Fruit fly (Drosophila melanogaster) whole organism, embryonic: ENCODE results near the gene snk.

Experiments
- B-H2 ChIP-seq: fragments of 200-800 bp; sonication (Bioruptor generic); optimal IDR thresholded peaks from 2 replicates; lab custom pipeline; 2018; ENCODE audit warnings: missing biosample characterization, mild to moderate bottlenecking, missing genetic modification characterization
- CG10209 ChIP-seq: fragments of 200-800 bp; sonication (Bioruptor generic); optimal IDR thresholded peaks from 3 replicates; lab custom pipeline; 2017; ENCODE audit warnings: missing biosample characterization, mild to moderate bottlenecking, missing genetic modification characterization, missing genetic modification reagents
- CG10431 ChIP-seq: fragments of 200-800 bp; sonication (Bioruptor generic); optimal IDR thresholded peaks from 3 replicates; lab custom pipeline; 2018; ENCODE audit warnings: missing biosample characterization, mild to moderate bottlenecking, missing genetic modification characterization
- CG11085 ChIP-seq: fragments of 200-800 bp; sonication (Bioruptor generic); IDR thresholded peaks from 2 replicates; pipeline ENCODE4 v1.3.6; 2022; ENCODE audit warnings: missing biosample characterization, missing genetic modification characterization
- CG11398 ChIP-seq: fragments of 200-800 bp; sonication (Bioruptor generic); optimal IDR thresholded peaks from 2 replicates; lab custom pipeline; 2016; ENCODE audit warnings: missing biosample characterization, missing genetic modification characterization
- CG11696 ChIP-seq: fragments of 200-800 bp; sonication (Bioruptor generic); IDR thresholded peaks from 2 replicates; pipeline ENCODE4 v1.3.6; 2022; ENCODE audit warnings: missing biosample characterization, missing genetic modification characterization
- CG13123 ChIP-seq: fragments of 200-800 bp; sonication (Bioruptor generic); optimal IDR thresholded peaks from 2 replicates; lab custom pipeline; 2016; ENCODE audit warnings: missing biosample characterization, missing genetic modification characterization
- CG13624 ChIP-seq: fragments of 200-800 bp; sonication (Bioruptor generic); optimal IDR thresholded peaks from 2 replicates; lab custom pipeline; 2016; ENCODE audit warnings: missing biosample characterization, missing genetic modification characterization
- CG15073 ChIP-seq: fragments of 200-800 bp; sonication (Bioruptor generic); optimal IDR thresholded peaks from 2 replicates; lab custom pipeline; 2016; ENCODE audit warnings: missing biosample characterization, missing genetic modification characterization
- CG15514 ChIP-seq: fragments of 200-800 bp; sonication (Bioruptor generic); optimal IDR thresholded peaks from 3 replicates; lab custom pipeline; 2017; ENCODE audit warnings: missing biosample characterization, missing genetic modification characterization, mild to moderate bottlenecking, moderate library complexity, missing genetic modification reagents
- CG18619 ChIP-seq: fragments of 200-800 bp; sonication (Bioruptor generic); optimal IDR thresholded peaks from 3 replicates; lab custom pipeline; 2017; ENCODE audit warnings: missing biosample characterization, mild to moderate bottlenecking, missing genetic modification characterization
- CG31388 ChIP-seq: fragments of 200-800 bp; sonication (Bioruptor generic); optimal IDR thresholded peaks from 2 replicates; lab custom pipeline; 2016; ENCODE audit warnings: missing biosample characterization, missing genetic modification characterization
- CG33557 ChIP-seq: fragments of 200-800 bp; sonication (Bioruptor generic); optimal IDR thresholded peaks from 2 replicates; lab custom pipeline; 2019; ENCODE audit warnings: missing biosample characterization, mild to moderate bottlenecking, missing genetic modification characterization, moderate library complexity
- CG4360 ChIP-seq: fragments of 200-800 bp; sonication (Bioruptor generic); IDR thresholded peaks from 2 replicates; pipeline ENCODE4 v1.3.6; 2022; ENCODE audit warnings: missing biosample characterization, missing genetic modification characterization
- CG43689 ChIP-seq: fragments of 200-800 bp; sonication (Bioruptor generic); IDR thresholded peaks from 2 replicates; pipeline ENCODE4 v1.3.6; 2022; ENCODE audit warnings: missing biosample characterization, missing genetic modification characterization
- CG4617 ChIP-seq: fragments of 200-800 bp; sonication (Bioruptor generic); optimal IDR thresholded peaks from 3 replicates; lab custom pipeline; 2016; ENCODE audit warnings: missing biosample characterization, missing genetic modification characterization, borderline replicate concordance
- CG4707 ChIP-seq: fragments of 200-800 bp; sonication (Bioruptor generic); optimal IDR thresholded peaks from 2 replicates; lab custom pipeline; 2018; ENCODE audit warnings: missing biosample characterization, mild to moderate bottlenecking, missing genetic modification characterization, moderate library complexity
- CG8388 ChIP-seq: fragments of 200-800 bp; sonication (Bioruptor generic); optimal IDR thresholded peaks from 2 replicates; lab custom pipeline; 2019; ENCODE audit warnings: missing biosample characterization, mild to moderate bottlenecking, missing genetic modification characterization, moderate library complexity
- CG8924 ChIP-seq: fragments of 200-800 bp; optimal IDR thresholded peaks from 3 replicates; lab custom pipeline; 2019; ENCODE audit warnings: missing biosample characterization, mild to moderate bottlenecking, missing genetic modification characterization, moderate library complexity
- CG9437 ChIP-seq: fragments of 200-800 bp; sonication (Bioruptor generic); optimal IDR thresholded peaks from 2 replicates; lab custom pipeline; 2018; ENCODE audit warnings: missing biosample characterization, mild to moderate bottlenecking, missing genetic modification characterization
- E2f1 ChIP-seq: fragments of 200-800 bp; sonication (Bioruptor generic); IDR thresholded peaks from 2 replicates; pipeline ENCODE4 v1.3.6; 2022; ENCODE audit warnings: missing biosample characterization, missing genetic modification characterization
- Nf-YB ChIP-seq: fragments of 200-800 bp; sonication (Bioruptor generic); optimal IDR thresholded peaks from 3 replicates; lab custom pipeline; 2019; ENCODE audit warnings: missing biosample characterization, mild to moderate bottlenecking, missing genetic modification characterization, moderate library complexity
- Sox100B ChIP-seq: fragments of 200-800 bp; sonication (Bioruptor generic); optimal IDR thresholded peaks from 3 replicates; lab custom pipeline; 2018; ENCODE audit warnings: missing biosample characterization, mild to moderate bottlenecking, missing genetic modification characterization
- Spps ChIP-seq: fragments of 200-800 bp; sonication (Bioruptor generic); optimal IDR thresholded peaks from 2 replicates; lab custom pipeline; 2018; ENCODE audit warnings: missing biosample characterization, mild to moderate bottlenecking, missing genetic modification characterization
- Stat92E ChIP-seq, 3 experiments: fragments of >200 bp in 2 of 3; fragments of 200-800 bp in 1 of 3; sonication (Bioruptor generic) in 1 of 3; optimal IDR thresholded peaks; 2 replicates each; lab custom pipeline; 2017 to 2019; ENCODE audit warnings: missing biosample characterization in 3 of 3, missing genetic modification characterization in 3 of 3, mild to moderate bottlenecking in 1 of 3, moderate library complexity in 1 of 3
- az2 ChIP-seq: fragments of 200-800 bp; sonication (Bioruptor generic); optimal IDR thresholded peaks from 3 replicates; lab custom pipeline; 2016; ENCODE audit warnings: missing biosample characterization, missing genetic modification characterization
- bcd ChIP-seq: fragments of 200-800 bp; sonication (Bioruptor generic); optimal IDR thresholded peaks from 2 replicates; lab custom pipeline; 2017; ENCODE audit warnings: missing biosample characterization, mild to moderate bottlenecking, missing genetic modification characterization
- crc ChIP-seq: fragments of 200-800 bp; sonication (Bioruptor generic); optimal IDR thresholded peaks from 2 replicates; lab custom pipeline; 2016; ENCODE audit warnings: missing biosample characterization, missing genetic modification characterization
- cwo ChIP-seq: fragments of 200-800 bp; sonication (Bioruptor generic); optimal IDR thresholded peaks from 3 replicates; lab custom pipeline; 2017; ENCODE audit warnings: missing biosample characterization, missing genetic modification characterization, mild to moderate bottlenecking, moderate library complexity, missing genetic modification reagents
- dm ChIP-seq: fragments of 200-800 bp; sonication (Bioruptor generic); optimal IDR thresholded peaks from 3 replicates; lab custom pipeline; 2016; ENCODE audit warnings: missing biosample characterization, missing genetic modification characterization
- dmrt99B ChIP-seq: fragments of 200-800 bp; sonication (Bioruptor generic); optimal IDR thresholded peaks from 2 replicates; lab custom pipeline; 2018; ENCODE audit warnings: missing biosample characterization, mild to moderate bottlenecking, missing genetic modification characterization, moderate library complexity
- en ChIP-seq: fragments of 200-800 bp; sonication (Bioruptor generic); optimal IDR thresholded peaks from 2 replicates; lab custom pipeline; 2016; ENCODE audit warnings: missing biosample characterization, missing genetic modification characterization
- fd64A ChIP-seq: fragments of 200-800 bp; sonication (Bioruptor generic); optimal IDR thresholded peaks from 3 replicates; lab custom pipeline; 2018; ENCODE audit warnings: missing biosample characterization, mild to moderate bottlenecking, missing genetic modification characterization
- klu ChIP-seq: fragments of 200-800 bp; sonication (Bioruptor generic); IDR thresholded peaks from 2 replicates; pipeline ENCODE4 v1.3.6; 2022; ENCODE audit warnings: missing biosample characterization, missing genetic modification characterization
- lab ChIP-seq: fragments of 200-800 bp; sonication (Bioruptor generic); optimal IDR thresholded peaks from 3 replicates; lab custom pipeline; 2017; ENCODE audit warnings: missing biosample characterization, missing genetic modification characterization, mild to moderate bottlenecking, moderate library complexity, missing genetic modification reagents
- mld ChIP-seq: fragments of 200-800 bp; sonication (Bioruptor generic); IDR thresholded peaks from 3 replicates; pipeline ENCODE4 v1.3.6; 2022; ENCODE audit warnings: missing biosample characterization, missing genetic modification characterization; ENCODE audit not compliant: partially characterized antibody
- nom ChIP-seq: fragments of 200-800 bp; sonication (Bioruptor generic); optimal IDR thresholded peaks from 2 replicates; lab custom pipeline; 2017; ENCODE audit warnings: missing biosample characterization, missing genetic modification characterization, mild to moderate bottlenecking, moderate library complexity, missing genetic modification reagents
- org-1 ChIP-seq: fragments of 200-800 bp; sonication (Bioruptor generic); optimal IDR thresholded peaks from 2 replicates; lab custom pipeline; 2017; ENCODE audit warnings: missing biosample characterization, missing genetic modification characterization
- pb ChIP-seq: fragments of 200-800 bp; sonication (Bioruptor generic); optimal IDR thresholded peaks from 3 replicates; lab custom pipeline; 2016; ENCODE audit warnings: missing biosample characterization, missing genetic modification characterization
- phol ChIP-seq: fragments of 200-800 bp; sonication (Bioruptor generic); optimal IDR thresholded peaks from 3 replicates; lab custom pipeline; 2018; ENCODE audit warnings: missing biosample characterization, mild to moderate bottlenecking, missing genetic modification characterization, moderate library complexity
- pros ChIP-seq: fragments of 200-800 bp; sonication (Bioruptor generic); optimal IDR thresholded peaks from 3 replicates; lab custom pipeline; 2019; ENCODE audit warnings: missing biosample characterization, mild to moderate bottlenecking, missing genetic modification characterization, moderate library complexity
- ranshi ChIP-seq: fragments of 200-800 bp; sonication (Bioruptor generic); IDR thresholded peaks from 2 replicates; pipeline ENCODE4 v1.3.6; 2022; ENCODE audit warnings: missing biosample characterization, missing genetic modification characterization
- repo ChIP-seq: fragments of 200-800 bp; sonication (Bioruptor generic); optimal IDR thresholded peaks from 2 replicates; lab custom pipeline; 2016; ENCODE audit warnings: missing biosample characterization, missing genetic modification characterization
- row ChIP-seq: fragments of 200-800 bp; sonication (Bioruptor generic); IDR thresholded peaks from 3 replicates; pipeline ENCODE4 v1.3.6; 2022; ENCODE audit warnings: missing biosample characterization, missing genetic modification characterization
- schlank ChIP-seq: fragments of 200-800 bp; sonication (Bioruptor generic); optimal IDR thresholded peaks from 2 replicates; lab custom pipeline; 2018; ENCODE audit warnings: missing biosample characterization, mild to moderate bottlenecking, missing genetic modification characterization
- sd ChIP-seq: fragments of 200-800 bp; sonication (Bioruptor generic); optimal IDR thresholded peaks from 3 replicates; lab custom pipeline; 2018; ENCODE audit warnings: missing biosample characterization, mild to moderate bottlenecking, missing genetic modification characterization, moderate library complexity
- sob ChIP-seq: fragments of 200-800 bp; sonication (Bioruptor generic); IDR thresholded peaks from 2 replicates; pipeline ENCODE4 v1.3.6; 2022; ENCODE audit warnings: missing biosample characterization, missing genetic modification characterization
- sqz ChIP-seq: fragments of 200-800 bp; sonication (Bioruptor generic); optimal IDR thresholded peaks from 3 replicates; lab custom pipeline; 2018; ENCODE audit warnings: missing biosample characterization, mild to moderate bottlenecking, missing genetic modification characterization
- unpg ChIP-seq: fragments of 200-800 bp; sonication (Bioruptor generic); optimal IDR thresholded peaks from 3 replicates; lab custom pipeline; 2018; ENCODE audit warnings: missing biosample characterization, mild to moderate bottlenecking, missing genetic modification characterization, moderate library complexity
- wor ChIP-seq: fragments of 200-800 bp; sonication (Bioruptor generic); IDR thresholded peaks from 2 replicates; pipeline ENCODE4 v1.3.6; 2022; ENCODE audit warnings: missing biosample characterization, missing genetic modification characterization

The snk gene

DNA sequence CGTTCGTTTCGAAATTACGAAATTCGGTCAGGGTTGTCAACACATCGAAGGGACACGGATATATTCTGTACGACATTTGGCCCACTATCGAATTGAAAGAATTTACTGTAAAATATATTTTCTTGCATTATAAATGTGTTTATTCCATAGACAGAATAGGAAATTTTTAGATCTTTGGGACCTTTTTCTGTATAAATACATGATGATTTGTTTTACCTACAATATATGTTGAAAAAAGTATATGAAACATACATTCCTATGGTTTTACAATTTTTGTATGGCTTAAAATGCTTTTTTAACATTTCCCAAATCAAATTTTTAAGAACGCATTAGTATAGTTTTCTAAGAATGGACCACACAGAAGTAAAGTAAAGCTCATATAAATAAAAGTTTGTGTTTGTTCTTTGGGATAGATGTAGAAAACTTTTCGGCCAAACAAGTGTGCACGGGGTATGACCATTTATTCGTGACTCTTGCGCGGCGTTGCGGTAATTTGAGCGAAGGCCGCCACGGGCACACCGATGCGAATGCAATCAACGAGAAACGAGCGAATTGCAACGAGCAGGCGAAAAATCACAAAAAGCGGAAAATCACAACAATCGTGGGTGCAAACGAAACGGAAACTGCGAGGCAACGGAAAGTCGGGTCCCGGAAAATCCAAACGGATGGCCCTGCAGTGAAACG is 44.9 kb downstream of the snk start, which contains the start of the genes CG17327, CG44194 and CG7518 (continued):
- no peak for TF ChIP-seq sqz (GFP tag; lab: Kevin White, UChicago)
- no peak for TF ChIP-seq B-H2
- TF ChIP-seq az2 = peak; percentile 30
- no peak for TF ChIP-seq repo
- TF ChIP-seq wor = no peak
- no peak for TF ChIP-seq CG10431 (GFP tag; lab: Kevin White, UChicago)
- TF ChIP-seq schlank (tag; lab: Kevin White, UChicago) = no peak
- TF ChIP-seq CG15073 (GFP tag; lab: Kevin White, UChicago) = no peak
- no peak for TF ChIP-seq CG11398
- TF ChIP-seq CG13624 (GFP tag; lab: Kevin White, UChicago) = peak; percentile 14
- TF ChIP-seq CG31388 = no peak
- no peak for TF ChIP-seq CG43689 (GFP tag; lab: Robert Waterston, UW)
- TF ChIP-seq CG15514 = peak; percentile 42
- no peak for TF ChIP-seq en
- peak; percentile 54 for TF ChIP-seq dm (GFP tag; lab: Kevin White, UChicago)
- no peak for TF ChIP-seq Sox100B (GFP tag; lab: Kevin White, UChicago)
- no peak for TF ChIP-seq sd (tag; lab: Kevin White, UChicago)
- TF ChIP-seq CG8924 = peak; percentile 9
- no peak for TF ChIP-seq dmrt99B (tag; lab: Kevin White, UChicago)
- TF ChIP-seq E2f1 (GFP tag; lab: Robert Waterston, UW) = no peak
- no peak for TF ChIP-seq CG33557 (GFP tag; lab: Kevin White, UChicago)
- TF ChIP-seq CG13123 (GFP tag; lab: Kevin White, UChicago) = no peak
- no peak for TF ChIP-seq CG11085 (GFP tag; lab: Robert Waterston, UW)
- TF ChIP-seq CG18619 (GFP tag; lab: Kevin White, UChicago) = no peak
- TF ChIP-seq org-1 (GFP tag; lab: Kevin White, UChicago) = no peak
- no peak for TF ChIP-seq CG10209 (GFP tag; lab: Kevin White, UChicago)
- no peak for TF ChIP-seq mld
- no peak for TF ChIP-seq klu
- TF ChIP-seq bcd (GFP tag; lab: Kevin White, UChicago) = no peak
- TF ChIP-seq Nf-YB (GFP tag; lab: Kevin White, UChicago) = no peak
- TF ChIP-seq nom (GFP tag; lab: Kevin White, UChicago) = no peak
- no peak for TF ChIP-seq Stat92E (GFP tag; optimal IDR thresholded peaks at IDR 0.05; lab: Kevin White, UChicago)
- no peak for TF ChIP-seq cwo (GFP tag; lab: Kevin White, UChicago)
- no peak for TF ChIP-seq CG8388 (GFP tag; lab: Kevin White, UChicago)
- no peak for TF ChIP-seq fd64A (GFP tag; lab: Kevin White, UChicago)
- no peak for TF ChIP-seq unpg
- TF ChIP-seq CG9437 (GFP tag; lab: Kevin White, UChicago) = peak; percentile 21
- no peak for TF ChIP-seq CG4707 (GFP tag; lab: Kevin White, UChicago)
- no peak for TF ChIP-seq pros (GFP tag; lab: Kevin White, UChicago)
- no peak; the same call in 1 of the 2 replicates for TF ChIP-seq sob (GFP tag; lab: Robert Waterston, UW)
- peak; percentile 56 for TF ChIP-seq phol
- TF ChIP-seq CG11696 (GFP tag; lab: Robert Waterston, UW) = no peak
- peak; percentile 84 for TF ChIP-seq row
- TF ChIP-seq Spps = no peak
- TF ChIP-seq crc (GFP tag; lab: Kevin White, UChicago) = no peak
- no peak for TF ChIP-seq ranshi (GFP tag; lab: Robert Waterston, UW)
- TF ChIP-seq CG4617 (GFP tag; lab: Kevin White, UChicago) = peak; percentile 58
- no peak for TF ChIP-seq lab
- TF ChIP-seq CG4360 (GFP tag; lab: Robert Waterston, UW) = no peak
- TF ChIP-seq pb (GFP tag; lab: Kevin White, UChicago) = no peak
